Fruit fly (Drosophila melanogaster) whole organism, prepupa: ENCODE data around the gene CG16723.

Source experiments
- CG10631 ChIP-seq: fragments of 200-800 bp; sonication (Bioruptor generic); optimal IDR thresholded peaks from 2 replicates; lab custom pipeline; 2016; ENCODE audit warnings: missing biosample characterization, missing genetic modification characterization
- CG10669 ChIP-seq: fragments of 200-800 bp; sonication (Bioruptor generic); optimal IDR thresholded peaks from 3 replicates; lab custom pipeline; 2018; ENCODE audit warnings: missing biosample characterization, mild to moderate bottlenecking, missing genetic modification characterization, moderate library complexity
- CG11294 ChIP-seq: fragments of 200-800 bp; sonication (Bioruptor generic); IDR thresholded peaks from 2 replicates; pipeline ENCODE4 v1.3.6; 2022; ENCODE audit warnings: missing biosample characterization, missing genetic modification characterization
- CG11762 ChIP-seq: fragments of 200-800 bp; sonication (Bioruptor generic); optimal IDR thresholded peaks from 3 replicates; lab custom pipeline; 2016; ENCODE audit warnings: missing biosample characterization, missing genetic modification characterization; ENCODE audit not compliant: insufficient read depth
- CG11902 ChIP-seq: fragments of 200-800 bp; sonication (Bioruptor generic); optimal IDR thresholded peaks from 3 replicates; lab custom pipeline; 2016; ENCODE audit warnings: missing biosample characterization, missing genetic modification characterization
- CG15336 ChIP-seq: fragments of 200-800 bp; sonication (Bioruptor generic); IDR thresholded peaks from 2 replicates; pipeline ENCODE4 v1.3.6; 2022; ENCODE audit warnings: missing biosample characterization, missing genetic modification characterization
- CG1621 ChIP-seq: fragments of 200-800 bp; sonication (Bioruptor generic); optimal IDR thresholded peaks from 3 replicates; lab custom pipeline; 2018; ENCODE audit warnings: missing biosample characterization, mild to moderate bottlenecking, missing genetic modification characterization
- CG16779 ChIP-seq: fragments of 200-800 bp; sonication (Bioruptor generic); optimal IDR thresholded peaks from 3 replicates; lab custom pipeline; 2017; ENCODE audit warnings: missing biosample characterization, mild to moderate bottlenecking, missing genetic modification characterization
- CG3032 ChIP-seq: fragments of 200-800 bp; optimal IDR thresholded peaks from 2 replicates; lab custom pipeline; 2019; ENCODE audit warnings: missing biosample characterization, mild to moderate bottlenecking, missing genetic modification characterization, moderate library complexity
- CG31627 ChIP-seq: fragments of 200-800 bp; sonication (Bioruptor generic); optimal IDR thresholded peaks from 3 replicates; lab custom pipeline; 2016; ENCODE audit warnings: missing biosample characterization, missing genetic modification characterization
- CG32006 ChIP-seq: fragments of 200-800 bp; sonication (Bioruptor generic); optimal IDR thresholded peaks from 3 replicates; lab custom pipeline; 2017; ENCODE audit warnings: missing biosample characterization, mild to moderate bottlenecking, missing genetic modification characterization
- CG34406 ChIP-seq: fragments of 200-800 bp; sonication (Bioruptor generic); optimal IDR thresholded peaks from 3 replicates; lab custom pipeline; 2016; ENCODE audit warnings: missing biosample characterization, missing genetic modification characterization
- CG3919 ChIP-seq: fragments of 200-800 bp; sonication (Bioruptor generic); optimal IDR thresholded peaks from 3 replicates; lab custom pipeline; 2016; ENCODE audit warnings: missing biosample characterization, missing genetic modification characterization
- CG6276 ChIP-seq: fragments of 200-800 bp; sonication (Bioruptor generic); optimal IDR thresholded peaks from 2 replicates; lab custom pipeline; 2017; ENCODE audit warnings: missing biosample characterization, mild to moderate bottlenecking, missing genetic modification characterization
- CG6792 ChIP-seq: fragments of 200-800 bp; sonication (Bioruptor generic); optimal IDR thresholded peaks from 3 replicates; lab custom pipeline; 2016; ENCODE audit warnings: missing biosample characterization, missing genetic modification characterization
- CG6808 ChIP-seq: fragments of 200-800 bp; sonication (Bioruptor generic); optimal IDR thresholded peaks from 3 replicates; lab custom pipeline; 2017; ENCODE audit warnings: missing biosample characterization, missing genetic modification characterization, mild to moderate bottlenecking, moderate library complexity, missing genetic modification reagents
- CG6854 ChIP-seq: fragments of 200-800 bp; sonication (Bioruptor generic); optimal IDR thresholded peaks from 2 replicates; lab custom pipeline; 2017; ENCODE audit warnings: missing biosample characterization, mild to moderate bottlenecking, missing genetic modification characterization
- CG7368 ChIP-seq: fragments of 200-800 bp; sonication (Bioruptor generic); optimal IDR thresholded peaks from 3 replicates; lab custom pipeline; 2016; ENCODE audit warnings: missing biosample characterization, missing genetic modification characterization
- CG8119 ChIP-seq: fragments of 200-800 bp; sonication (Bioruptor generic); IDR thresholded peaks from 3 replicates; pipeline ENCODE4 v1.3.6; 2022; ENCODE audit warnings: missing biosample characterization, missing genetic modification characterization
- CG8632 ChIP-seq: fragments of 200-800 bp; sonication (Bioruptor generic); optimal IDR thresholded peaks from 3 replicates; lab custom pipeline; 2016; ENCODE audit warnings: missing biosample characterization, missing genetic modification characterization
- CG9139 ChIP-seq: fragments of 200-800 bp; sonication (Bioruptor generic); optimal IDR thresholded peaks from 3 replicates; lab custom pipeline; 2017; ENCODE audit warnings: missing biosample characterization, mild to moderate bottlenecking, missing genetic modification characterization
- Eip75B ChIP-seq: fragments of 200-800 bp; sonication (Bioruptor generic); optimal IDR thresholded peaks from 3 replicates; lab custom pipeline; 2016; ENCODE audit warnings: missing biosample characterization, missing genetic modification characterization
- Eip78C ChIP-seq: fragments of 200-800 bp; sonication (Bioruptor generic); peaks from one replicate; lab custom pipeline; 2016; ENCODE audit warnings: missing biosample characterization, missing genetic modification characterization
- Eip93F ChIP-seq: fragments of 200-800 bp; sonication (Bioruptor generic); optimal IDR thresholded peaks from 2 replicates; lab custom pipeline; 2016; ENCODE audit warnings: missing biosample characterization, mild to moderate bottlenecking, missing genetic modification characterization
- Ets21C ChIP-seq: fragments of 200-800 bp; sonication (Bioruptor generic); optimal IDR thresholded peaks from 3 replicates; lab custom pipeline; 2016; ENCODE audit warnings: missing biosample characterization, missing genetic modification characterization
- Gug ChIP-seq: fragments of 200-800 bp; sonication (Bioruptor generic); IDR thresholded peaks from 2 replicates; pipeline ENCODE4 v1.3.6; 2022; ENCODE audit warnings: missing biosample characterization, missing genetic modification characterization
- Hr4 ChIP-seq: fragments of 200-800 bp; sonication (Bioruptor generic); optimal IDR thresholded peaks from 3 replicates; lab custom pipeline; 2016; ENCODE audit warnings: missing biosample characterization, missing genetic modification characterization
- Lpt ChIP-seq: fragments of 200-800 bp; sonication (Bioruptor generic); optimal IDR thresholded peaks from 3 replicates; lab custom pipeline; 2016; ENCODE audit warnings: missing biosample characterization, missing genetic modification characterization
- Met ChIP-seq: fragments of 200-800 bp; sonication (Bioruptor generic); optimal IDR thresholded peaks from 3 replicates; lab custom pipeline; 2016; ENCODE audit warnings: missing biosample characterization, missing genetic modification characterization
- Sox102F ChIP-seq: fragments of 200-800 bp; sonication (Bioruptor generic); optimal IDR thresholded peaks from 2 replicates; lab custom pipeline; 2016; ENCODE audit warnings: missing biosample characterization, mild to moderate bottlenecking, missing genetic modification characterization
- achi ChIP-seq: fragments of 200-800 bp; sonication (Bioruptor generic); optimal IDR thresholded peaks from 3 replicates; lab custom pipeline; 2016; ENCODE audit warnings: missing biosample characterization, missing genetic modification characterization
- acj6 ChIP-seq: fragments of 200-800 bp; sonication (Bioruptor generic); optimal IDR thresholded peaks from 3 replicates; lab custom pipeline; 2016; ENCODE audit warnings: missing biosample characterization, missing genetic modification characterization
- cyc ChIP-seq: fragments of 200-800 bp; sonication (Bioruptor generic); optimal IDR thresholded peaks from 3 replicates; lab custom pipeline; 2016; ENCODE audit warnings: missing biosample characterization, missing genetic modification characterization
- dac ChIP-seq: fragments of 200-800 bp; sonication (Bioruptor generic); optimal IDR thresholded peaks from 2 replicates; lab custom pipeline; 2017; ENCODE audit warnings: missing biosample characterization, mild to moderate bottlenecking, missing genetic modification characterization
- dsx ChIP-seq: fragments of 200-800 bp; optimal IDR thresholded peaks from 3 replicates; lab custom pipeline; 2019; ENCODE audit warnings: missing biosample characterization, mild to moderate bottlenecking, missing genetic modification characterization, moderate library complexity; ENCODE audit not compliant: poor library complexity, severe bottlenecking
- eg ChIP-seq: fragments of 200-800 bp; sonication (Bioruptor generic); IDR thresholded peaks from 3 replicates; pipeline ENCODE4 v1.3.6; 2022; ENCODE audit warnings: missing biosample characterization, missing genetic modification characterization
- fd85E ChIP-seq: fragments of 200-800 bp; sonication (Bioruptor generic); optimal IDR thresholded peaks from 3 replicates; lab custom pipeline; 2016; ENCODE audit warnings: missing biosample characterization, missing genetic modification characterization
- fkh ChIP-seq: fragments of 200-800 bp; sonication (Bioruptor generic); optimal IDR thresholded peaks from 3 replicates; lab custom pipeline; 2017; ENCODE audit warnings: missing biosample characterization, mild to moderate bottlenecking, missing genetic modification characterization, moderate library complexity
- net ChIP-seq: fragments of 200-800 bp; sonication (Bioruptor generic); optimal IDR thresholded peaks from 3 replicates; lab custom pipeline; 2016; ENCODE audit warnings: missing biosample characterization, missing genetic modification characterization
- pdm3 ChIP-seq: fragments of 200-800 bp; sonication (Bioruptor generic); optimal IDR thresholded peaks from 3 replicates; lab custom pipeline; 2016; ENCODE audit warnings: missing biosample characterization, missing genetic modification characterization
- salr ChIP-seq, 2 experiments: fragments of 200-800 bp; sonication (Bioruptor generic); optimal IDR thresholded peaks; 3 replicates each; lab custom pipeline; 2016 to 2018; ENCODE audit warnings: missing biosample characterization in 2 of 2, missing genetic modification characterization in 2 of 2, mild to moderate bottlenecking in 1 of 2
- spab ChIP-seq: fragments of 200-800 bp; sonication (Bioruptor generic); optimal IDR thresholded peaks from 2 replicates; lab custom pipeline; 2017; ENCODE audit warnings: missing biosample characterization, mild to moderate bottlenecking, missing genetic modification characterization, missing genetic modification reagents
- ss ChIP-seq, 2 experiments: fragments of 200-800 bp; sonication (Bioruptor generic); optimal IDR thresholded peaks; 2 replicates in 1 of 2; 3 replicates in 1 of 2; lab custom pipeline; 2017 to 2018; ENCODE audit warnings: mild to moderate bottlenecking in 2 of 2, missing biosample characterization in 2 of 2, missing genetic modification characterization in 2 of 2, moderate library complexity in 1 of 2
- svp ChIP-seq: fragments of 200-800 bp; sonication (Bioruptor generic); peaks from one replicate; lab custom pipeline; 2016; ENCODE audit warnings: missing biosample characterization, missing genetic modification characterization
- topi ChIP-seq: fragments of 200-800 bp; sonication (Bioruptor generic); optimal IDR thresholded peaks from 3 replicates; lab custom pipeline; 2016; ENCODE audit warnings: missing biosample characterization, missing genetic modification characterization
- vri ChIP-seq: fragments of 200-800 bp; sonication (Bioruptor generic); optimal IDR thresholded peaks from 3 replicates; lab custom pipeline; 2016; ENCODE audit warnings: missing biosample characterization, mild to moderate bottlenecking, missing genetic modification characterization

Gene CG16723

DNA sequence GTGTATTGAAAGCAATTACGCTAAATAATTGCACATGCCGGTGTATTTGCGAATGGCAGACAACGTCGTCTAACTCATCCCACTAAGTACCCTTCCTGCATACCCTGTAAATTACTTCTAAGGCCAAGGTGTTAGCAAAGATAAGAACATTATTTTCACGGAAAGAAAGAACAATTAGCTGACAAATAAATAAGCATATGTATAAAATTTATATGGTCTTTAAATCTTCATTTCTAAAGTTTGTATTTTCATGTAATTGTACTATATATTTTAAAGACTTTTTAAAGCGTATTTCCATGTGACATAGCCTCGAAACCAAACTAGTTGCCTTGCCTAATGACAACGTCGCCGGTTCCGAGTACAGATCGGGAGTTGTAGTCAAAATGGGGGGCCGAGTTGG lies 41.2 kb upstream of the CG16723 start:
- peak; percentile 59 for TF ChIP-seq Eip78C (GFP tag; lab: Kevin White, UChicago)
- peak; percentile 21 for TF ChIP-seq Lpt (GFP tag; lab: Kevin White, UChicago)
- peak; percentile 59; the same call in 2 of the 3 replicates for TF ChIP-seq CG8119 (GFP tag; lab: Robert Waterston, UW)
- TF ChIP-seq achi (GFP tag; lab: Kevin White, UChicago) = peak; percentile 7
- TF ChIP-seq CG32006 (GFP tag; lab: Kevin White, UChicago) = peak; percentile 63
- TF ChIP-seq eg (GFP tag; lab: Robert Waterston, UW) = no peak
- TF ChIP-seq dac = no peak
- no peak for TF ChIP-seq CG7368 (GFP tag; lab: Kevin White, UChicago)
- TF ChIP-seq svp = peak; percentile 4
- TF ChIP-seq CG11902 = no peak
- peak; percentile 8 for TF ChIP-seq pdm3 (GFP tag; lab: Kevin White, UChicago)
- TF ChIP-seq CG6276 (GFP tag; lab: Kevin White, UChicago) = peak; percentile 35
- no peak for TF ChIP-seq Eip93F (GFP tag; lab: Kevin White, UChicago)
- TF ChIP-seq CG15336 = peak; percentile 63
- peak; percentile 60 for TF ChIP-seq Hr4
- no peak for TF ChIP-seq ss (GFP tag; optimal IDR thresholded peaks at IDR 0.05; lab: Kevin White, UChicago)
- TF ChIP-seq acj6 (GFP tag; lab: Kevin White, UChicago) = peak; percentile 6
- TF ChIP-seq CG1621 (tag; lab: Kevin White, UChicago) = no peak
- TF ChIP-seq fd85E (GFP tag; lab: Kevin White, UChicago) = no peak

DNA sequence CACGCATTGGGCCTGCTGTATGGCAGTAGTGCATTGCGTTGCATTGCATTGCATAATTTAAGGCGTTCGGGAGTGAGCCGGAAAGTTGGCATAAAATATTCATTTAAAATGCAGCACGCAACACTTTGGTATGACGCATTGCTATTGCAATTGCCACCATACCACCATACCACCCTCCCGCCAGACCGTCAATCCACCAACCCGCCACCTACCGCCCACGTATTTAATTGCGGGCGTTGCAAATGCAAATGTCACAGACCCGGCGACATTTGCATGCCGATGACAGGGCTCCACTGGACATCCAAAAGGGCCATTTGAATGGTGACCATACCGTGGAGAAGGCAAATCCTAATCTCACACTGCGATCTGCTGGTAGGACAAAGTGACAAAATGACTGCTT lies 38.7 kb upstream of the CG16723 start:
- TF ChIP-seq CG3032 (tag; lab: Kevin White, UChicago) (no peak), topi (GFP tag; lab: Kevin White, UChicago) (no peak), CG6792 (GFP tag; lab: Kevin White, UChicago) (no peak), eg (GFP tag; lab: Robert Waterston, UW) (no peak), Gug (GFP tag; lab: Robert Waterston, UW) (no peak), salr (GFP tag; optimal IDR thresholded peaks at IDR 0.05; lab: Kevin White, UChicago) (no peak), CG11294 (GFP tag; lab: Robert Waterston, UW) (no peak), CG3919 (GFP tag; lab: Kevin White, UChicago) (no peak), CG11762 (no peak), CG6276 (GFP tag; lab: Kevin White, UChicago) (no peak), acj6 (GFP tag; lab: Kevin White, UChicago) (no peak), CG10631 (GFP tag; lab: Kevin White, UChicago) (no peak), spab (GFP tag; lab: Kevin White, UChicago) (no peak)

- TF ChIP-seq Eip93F (GFP tag; lab: Kevin White, UChicago) (no peak), Met (no peak), Lpt (GFP tag; lab: Kevin White, UChicago) (no peak), CG15336 (no peak), fkh (GFP tag; lab: Kevin White, UChicago) (no peak), CG16779 (tag; lab: Kevin White, UChicago) (no peak), ss (GFP tag; optimal IDR thresholded peaks at IDR 0.05; lab: Kevin White, UChicago) (no peak), CG31627 (GFP tag; lab: Kevin White, UChicago) (no peak), net (GFP tag; lab: Kevin White, UChicago) (no peak), acj6 (GFP tag; lab: Kevin White, UChicago) (no peak), CG8632 (GFP tag; lab: Kevin White, UChicago) (no peak), CG6808 (GFP tag; lab: Kevin White, UChicago) (no peak), CG6276 (GFP tag; lab: Kevin White, UChicago) (no peak), CG34406 (GFP tag; lab: Kevin White, UChicago) (no peak), CG6854 (GFP tag; lab: Kevin White, UChicago) (no peak), svp (peak; percentile 85), CG32006 (GFP tag; lab: Kevin White, UChicago) (no peak), cyc (GFP tag; lab: Kevin White, UChicago) (no peak), Ets21C (GFP tag; lab: Kevin White, UChicago) (no peak), Eip78C (GFP tag; lab: Kevin White, UChicago) (peak; percentile 45), CG9139 (GFP tag; lab: Kevin White, UChicago) (no peak), CG10669 (GFP tag; lab: Kevin White, UChicago) (no peak), CG11294 (GFP tag; lab: Robert Waterston, UW) (no peak), Eip75B (GFP tag; lab: Kevin White, UChicago) (no peak), Sox102F (GFP tag; lab: Kevin White, UChicago) (no peak), fd85E (GFP tag; lab: Kevin White, UChicago) (no peak), salr (GFP tag; optimal IDR thresholded peaks at IDR 0.05; lab: Kevin White, UChicago) (no peak), topi (GFP tag; lab: Kevin White, UChicago) (no peak), dsx (GFP tag; lab: Kevin White, UChicago) (peak; percentile 6), vri (GFP tag; lab: Kevin White, UChicago) (peak; percentile 35), CG3919 (GFP tag; lab: Kevin White, UChicago) (no peak)
Observed at dm6 chr3R:23629572-23629971, 33.5 kb upstream of the CG16723 start.
